Worm (Caenorhabditis elegans): ENCODE results near the gene Y38H6C.20.

- TF ChIP-seq unc-39 (tag; optimal IDR thresholded peaks at IDR 0.05), result no peak
- no peak for TF ChIP-seq elt-3 (tag; optimal IDR thresholded peaks at IDR 0.05)
- no peak for TF ChIP-seq nhr-77 (tag; optimal IDR thresholded peaks at IDR 0.05)
- no peak for TF ChIP-seq nhr-6 (tag; optimal IDR thresholded peaks at IDR 0.05)
- TF ChIP-seq nhr-237 (tag; optimal IDR thresholded peaks at IDR 0.05), result no peak
- no peak for TF ChIP-seq zag-1 (tag; optimal IDR thresholded peaks at IDR 0.05)
- no peak for TF ChIP-seq unc-62 (GFP tag; optimal IDR thresholded peaks at IDR 0.05)
Measured at ce11 chrV:20556260-20556659, 5.3 kb upstream of the Y38H6C.20 start, which contains the start of gene Y38H6C.23.
